Worm (Caenorhabditis elegans) whole organism, late embryonic: ENCODE data around the gene F31F7.2.

Experiments used
- fax-1 ChIP-seq: sonication (generic microtip); optimal IDR thresholded peaks from 2 replicates; lab custom pipeline; 2016; ENCODE audit warnings: missing genotype, missing genetic modification characterization, missing compliant biosample characterization
- lin-11 ChIP-seq: fragments of 200-800 bp; sonication (Bioruptor generic); optimal IDR thresholded peaks from 2 replicates; lab custom pipeline; 2018; ENCODE audit warnings: mild to moderate bottlenecking, missing genetic modification characterization, missing compliant biosample characterization
- pha-4 ChIP-seq: fragments of 150-350 bp; optimal IDR thresholded peaks from 2 replicates; lab custom pipeline; 2018; ENCODE audit warnings: missing biosample characterization, missing genetic modification reagents, missing genetic modification characterization
- syd-9 ChIP-seq: sonication (generic microtip); optimal IDR thresholded peaks from 2 replicates; lab custom pipeline; 2016; ENCODE audit warnings: mild to moderate bottlenecking, missing genetic modification characterization, moderate library complexity, missing compliant biosample characterization
- tbx-2 ChIP-seq: sonication (generic microtip); optimal IDR thresholded peaks from 2 replicates; lab custom pipeline; 2016; ENCODE audit warnings: missing genetic modification characterization, missing compliant biosample characterization
- unc-42 ChIP-seq: sonication (generic microtip); optimal IDR thresholded peaks from 2 replicates; lab custom pipeline; 2016; ENCODE audit warnings: missing genotype, missing genetic modification characterization, missing compliant biosample characterization
- unc-86 ChIP-seq: sonication (generic microtip); optimal IDR thresholded peaks from 2 replicates; lab custom pipeline; 2016; ENCODE audit warnings: missing genetic modification characterization, missing compliant biosample characterization

DNA sequence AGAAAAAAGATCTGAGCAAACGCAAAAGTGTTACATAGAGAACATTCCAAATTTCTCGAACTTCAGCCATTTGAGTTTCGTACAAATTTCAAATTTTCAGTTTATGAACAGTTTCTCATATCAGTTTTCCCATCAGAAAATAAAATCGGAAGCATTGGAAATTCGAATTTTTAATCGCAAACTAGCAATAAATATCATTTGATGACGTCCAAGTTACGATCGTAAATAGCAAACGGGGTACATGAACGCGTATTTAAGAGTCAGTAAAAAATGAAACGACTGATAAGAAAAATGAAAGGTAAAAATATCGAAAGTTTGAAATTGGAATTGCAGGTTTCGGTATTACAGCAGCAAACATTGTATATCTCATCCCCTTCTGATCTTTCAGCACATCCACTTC, 20.6 kb downstream of the F31F7.2 start:
- no peak for TF ChIP-seq tbx-2 (tag; lab: Kevin White, UChicago)
- no peak for TF ChIP-seq unc-86
- no peak for TF ChIP-seq fax-1 (tag; lab: Kevin White, UChicago)
- no peak for TF ChIP-seq pha-4 (tag; lab: Kevin White, UChicago)
- TF ChIP-seq unc-42 (tag; lab: Kevin White, UChicago), result no peak
- TF ChIP-seq lin-11 (tag; lab: Kevin White, UChicago), result no peak
- no peak for TF ChIP-seq syd-9
